Fruit fly (Drosophila melanogaster) whole organism, pupa: ENCODE results near the gene CG9312.

Experiments
- CG10348 ChIP-seq: fragments of 200-800 bp; sonication (Bioruptor generic); IDR thresholded peaks from 2 replicates; pipeline ENCODE4 v1.3.6; 2022; ENCODE audit warnings: missing biosample characterization, missing genetic modification characterization
- CG12605 ChIP-seq: fragments of 200-800 bp; sonication (Bioruptor generic); IDR thresholded peaks from 2 replicates; pipeline ENCODE4 v1.3.6; 2022; ENCODE audit warnings: missing biosample characterization, missing genetic modification characterization
- CG13204 ChIP-seq: fragments of 200-800 bp; sonication (Bioruptor generic); optimal IDR thresholded peaks from 2 replicates; lab custom pipeline; 2018; ENCODE audit warnings: missing biosample characterization, mild to moderate bottlenecking, missing genetic modification characterization, moderate library complexity
- CG14655 ChIP-seq: fragments of 200-800 bp; sonication (Bioruptor generic); optimal IDR thresholded peaks from 3 replicates; lab custom pipeline; 2017; ENCODE audit warnings: mild to moderate bottlenecking, missing biosample characterization, missing genetic modification reagents, missing genetic modification characterization
- CG15710 ChIP-seq: fragments of 200-800 bp; sonication (Bioruptor generic); optimal IDR thresholded peaks from 2 replicates; lab custom pipeline; 2018; ENCODE audit warnings: missing biosample characterization, mild to moderate bottlenecking, missing genetic modification characterization, moderate library complexity
- CG17806 ChIP-seq: fragments of 200-800 bp; sonication (Bioruptor generic); optimal IDR thresholded peaks from 2 replicates; lab custom pipeline; 2018; ENCODE audit warnings: missing biosample characterization, mild to moderate bottlenecking, missing genetic modification characterization, moderate library complexity
- CG32121 ChIP-seq: fragments of 200-800 bp; sonication (Bioruptor generic); IDR thresholded peaks from 2 replicates; pipeline ENCODE4 v1.3.6; 2022; ENCODE audit warnings: missing biosample characterization, missing genetic modification characterization
- CG34367 ChIP-seq: fragments of 200-800 bp; sonication (Bioruptor generic); optimal IDR thresholded peaks from 2 replicates; lab custom pipeline; 2018; ENCODE audit warnings: missing biosample characterization, mild to moderate bottlenecking, missing genetic modification characterization
- CG4496 ChIP-seq: fragments of 200-800 bp; sonication (Bioruptor generic); IDR thresholded peaks from 3 replicates; pipeline ENCODE4 v1.3.6; 2022; ENCODE audit warnings: missing biosample characterization, missing genetic modification characterization
- CG8159 ChIP-seq: fragments of 200-800 bp; sonication (Bioruptor generic); optimal IDR thresholded peaks from 3 replicates; lab custom pipeline; 2018; ENCODE audit warnings: missing biosample characterization, mild to moderate bottlenecking, missing genetic modification characterization, moderate library complexity
- CG8301 ChIP-seq: fragments of 200-800 bp; sonication (Bioruptor generic); optimal IDR thresholded peaks from 2 replicates; lab custom pipeline; 2018; ENCODE audit warnings: missing biosample characterization, mild to moderate bottlenecking, missing genetic modification characterization
- CG9948 ChIP-seq: fragments of 200-800 bp; sonication (Bioruptor generic); optimal IDR thresholded peaks from 2 replicates; lab custom pipeline; 2018; ENCODE audit warnings: missing biosample characterization, mild to moderate bottlenecking, missing genetic modification characterization, moderate library complexity
- D1 ChIP-seq: fragments of 200-800 bp; sonication (Bioruptor generic); optimal IDR thresholded peaks from 2 replicates; lab custom pipeline; 2018; ENCODE audit warnings: missing biosample characterization, mild to moderate bottlenecking, missing genetic modification characterization, moderate library complexity
- EcR ChIP-seq: fragments of 200-800 bp; sonication (Bioruptor generic); optimal IDR thresholded peaks from 3 replicates; lab custom pipeline; 2019; ENCODE audit warnings: missing biosample characterization, missing genetic modification characterization, mild to moderate bottlenecking, moderate library complexity, missing genetic modification reagents
- Ets98B ChIP-seq: fragments of 200-800 bp; sonication (Bioruptor generic); IDR thresholded peaks from 2 replicates; pipeline ENCODE4 v1.3.6; 2022; ENCODE audit warnings: missing biosample characterization, missing genetic modification characterization
- Pif1A ChIP-seq: fragments of 200-800 bp; sonication (Bioruptor generic); optimal IDR thresholded peaks from 3 replicates; lab custom pipeline; 2016; ENCODE audit warnings: missing biosample characterization, missing genetic modification characterization
- Pif1B ChIP-seq: fragments of 200-800 bp; sonication (Bioruptor generic); optimal IDR thresholded peaks from 3 replicates; lab custom pipeline; 2016; ENCODE audit warnings: missing biosample characterization, missing genetic modification characterization
- Snoo ChIP-seq: fragments of 200-800 bp; sonication (Bioruptor generic); optimal IDR thresholded peaks from 3 replicates; lab custom pipeline; 2017; ENCODE audit warnings: missing biosample characterization, mild to moderate bottlenecking, missing genetic modification characterization, inconsistent platforms
- fd96Ca ChIP-seq: fragments of 200-800 bp; sonication (Bioruptor generic); IDR thresholded peaks from 3 replicates; pipeline ENCODE4 v1.3.6; 2022; ENCODE audit warnings: missing biosample characterization, missing genetic modification characterization
- gl ChIP-seq: fragments of 200-800 bp; sonication (Bioruptor generic); optimal IDR thresholded peaks from 2 replicates; lab custom pipeline; 2018; ENCODE audit warnings: missing biosample characterization, mild to moderate bottlenecking, missing genetic modification characterization
- rn ChIP-seq: fragments of 200-800 bp; sonication (Bioruptor generic); IDR thresholded peaks from 2 replicates; pipeline ENCODE4 v1.3.6; 2022; ENCODE audit warnings: missing biosample characterization, missing genetic modification characterization

CG9312 gene

dm6 chr3R:13797269-13797677, 31.7 kb downstream of the CG9312 start:
- TF ChIP-seq EcR (GFP tag; lab: Kevin White, UChicago) = no peak
- peak; percentile 52 for TF ChIP-seq CG32121 (GFP tag; lab: Robert Waterston, UW)
- TF ChIP-seq CG14655 (GFP tag; lab: Kevin White, UChicago) = peak; percentile 88
- TF ChIP-seq CG9948 (tag; lab: Kevin White, UChicago) = no peak
- TF ChIP-seq CG4496 (GFP tag; lab: Robert Waterston, UW) = peak; percentile 70; the same call in 2 of the 3 replicates
- TF ChIP-seq Ets98B = peak; percentile 49; the same call in 1 of the 2 replicates
- TF ChIP-seq rn = 0 out of 2 replicates have a peak, but pooled peaks have one; percentile 15
- TF ChIP-seq CG10348 = no peak
- no peak for TF ChIP-seq gl
- no peak for TF ChIP-seq D1 (tag; lab: Kevin White, UChicago)
- no peak for TF ChIP-seq CG34367 (tag; lab: Kevin White, UChicago)
- no peak for TF ChIP-seq Snoo
- peak; percentile 12 for TF ChIP-seq Pif1B (GFP tag; lab: Kevin White, UChicago)
- peak; percentile 67; the same call in 2 of the 3 replicates for TF ChIP-seq fd96Ca (GFP tag; lab: Robert Waterston, UW)
- TF ChIP-seq CG13204 (GFP tag; lab: Kevin White, UChicago) = no peak
- no peak for TF ChIP-seq CG12605
- no peak for TF ChIP-seq CG8159 (tag; lab: Kevin White, UChicago)
- TF ChIP-seq CG15710 (tag; lab: Kevin White, UChicago) = no peak
- TF ChIP-seq CG17806 (tag; lab: Kevin White, UChicago) = no peak
- peak; percentile 85 for TF ChIP-seq CG8301 (tag; lab: Kevin White, UChicago)
- TF ChIP-seq Pif1A (GFP tag; lab: Kevin White, UChicago) = peak; percentile 41
- TF ChIP-seq, all 21 proteins: peak for 9

dm6 chr3R:13797823-13798446, 32.4 kb downstream of the CG9312 start:
- no peak for TF ChIP-seq Pif1B (GFP tag; lab: Kevin White, UChicago)
- TF ChIP-seq CG12605 = no peak
- no peak for TF ChIP-seq CG13204 (GFP tag; lab: Kevin White, UChicago)
- TF ChIP-seq rn = no peak
- no peak for TF ChIP-seq CG34367 (tag; lab: Kevin White, UChicago)
- TF ChIP-seq, all 21 proteins: peak for 0

dm6 chr3R:13799567-13800429, 34.2 kb downstream of the CG9312 start:
- TF ChIP-seq CG9948 (tag; lab: Kevin White, UChicago) = peak; percentile 46
- TF ChIP-seq CG32121 (GFP tag; lab: Robert Waterston, UW) = no peak
- no peak for TF ChIP-seq Pif1A (GFP tag; lab: Kevin White, UChicago)
- TF ChIP-seq EcR (GFP tag; lab: Kevin White, UChicago) = no peak
- TF ChIP-seq CG4496 (GFP tag; lab: Robert Waterston, UW) = no peak
- no peak for TF ChIP-seq CG12605
- TF ChIP-seq CG8159 (tag; lab: Kevin White, UChicago) = peak; percentile 65
- peak; percentile 7 for TF ChIP-seq Snoo
- peak; percentile 46 for TF ChIP-seq CG14655 (GFP tag; lab: Kevin White, UChicago)
- TF ChIP-seq rn = no peak
- peak; percentile 7 for TF ChIP-seq CG8301 (tag; lab: Kevin White, UChicago)
- no peak for TF ChIP-seq Ets98B
- TF ChIP-seq CG15710 (tag; lab: Kevin White, UChicago) = peak; percentile 40
- TF ChIP-seq D1 (tag; lab: Kevin White, UChicago) = no peak
- TF ChIP-seq Pif1B (GFP tag; lab: Kevin White, UChicago) = no peak
- no peak for TF ChIP-seq CG34367 (tag; lab: Kevin White, UChicago)
- peak; percentile 48 for TF ChIP-seq CG17806 (tag; lab: Kevin White, UChicago)
- no peak for TF ChIP-seq fd96Ca (GFP tag; lab: Robert Waterston, UW)
- no peak for TF ChIP-seq CG10348
- no peak for TF ChIP-seq CG13204 (GFP tag; lab: Kevin White, UChicago)
- TF ChIP-seq gl = no peak

dm6 chr3R:13800430-13800848, 34.9 kb downstream of the CG9312 start:
- TF ChIP-seq CG4496 (GFP tag; lab: Robert Waterston, UW) (peak; percentile 93), CG14655 (GFP tag; lab: Kevin White, UChicago) (peak; percentile 77), CG17806 (tag; lab: Kevin White, UChicago) (peak; percentile 78), CG9948 (tag; lab: Kevin White, UChicago) (peak; percentile 71), rn (peak; percentile 66; the same call in 1 of the 2 replicates), Ets98B (peak; percentile 89), fd96Ca (GFP tag; lab: Robert Waterston, UW) (peak; percentile 85), CG8301 (tag; lab: Kevin White, UChicago) (peak; percentile 65), Pif1A (GFP tag; lab: Kevin White, UChicago) (peak; percentile 64), Pif1B (GFP tag; lab: Kevin White, UChicago) (peak; percentile 68), CG13204 (GFP tag; lab: Kevin White, UChicago) (peak; percentile 38), D1 (tag; lab: Kevin White, UChicago) (no peak), Snoo (peak; percentile 66), CG10348 (peak; percentile 30; the same call in 1 of the 2 replicates), CG34367 (tag; lab: Kevin White, UChicago) (peak; percentile 53), CG15710 (tag; lab: Kevin White, UChicago) (peak; percentile 76), CG32121 (GFP tag; lab: Robert Waterston, UW) (peak; percentile 89), gl (peak; percentile 25), CG8159 (tag; lab: Kevin White, UChicago) (peak; percentile 81), CG12605 (peak; percentile 82; the same call in 1 of the 2 replicates), EcR (GFP tag; lab: Kevin White, UChicago) (no peak)
- TF ChIP-seq, all 21 proteins: peak for 19
